Fruit fly (Drosophila melanogaster) whole organism, embryonic: ENCODE results near the gene CG32295.

Experiments
- ATbp ChIP-seq: fragments of 200-800 bp; sonication (Bioruptor generic); optimal IDR thresholded peaks from 2 replicates; lab custom pipeline; 2017; ENCODE audit warnings: missing biosample characterization, mild to moderate bottlenecking, missing genetic modification characterization, missing genetic modification reagents
- Bdp1 ChIP-seq: fragments of 200-800 bp; sonication (Bioruptor generic); optimal IDR thresholded peaks from 3 replicates; lab custom pipeline; 2016; ENCODE audit warnings: missing biosample characterization, missing genetic modification characterization
- BtbVII ChIP-seq: fragments of 200-800 bp; sonication (Bioruptor generic); optimal IDR thresholded peaks from 3 replicates; lab custom pipeline; 2017; ENCODE audit warnings: missing biosample characterization, mild to moderate bottlenecking, missing genetic modification characterization
- CG10274 ChIP-seq: fragments of 200-800 bp; sonication (Bioruptor generic); optimal IDR thresholded peaks from 3 replicates; lab custom pipeline; 2017; ENCODE audit warnings: missing biosample characterization, mild to moderate bottlenecking, missing genetic modification characterization
- CG10462 ChIP-seq: fragments of 200-800 bp; sonication (Bioruptor generic); optimal IDR thresholded peaks from 2 replicates; lab custom pipeline; 2016; ENCODE audit warnings: missing biosample characterization, missing genetic modification characterization
- CG10543 ChIP-seq: fragments of 200-800 bp; sonication (Bioruptor generic); optimal IDR thresholded peaks from 3 replicates; lab custom pipeline; 2017; ENCODE audit warnings: missing biosample characterization, mild to moderate bottlenecking, missing genetic modification characterization, moderate library complexity
- CG11093 ChIP-seq: fragments of 200-800 bp; sonication (Bioruptor generic); IDR thresholded peaks from 3 replicates; pipeline ENCODE4 v1.3.6; 2022; ENCODE audit warnings: missing biosample characterization, missing genetic modification characterization
- CG11560 ChIP-seq: fragments of 200-800 bp; sonication (Bioruptor generic); IDR thresholded peaks from 3 replicates; pipeline ENCODE4 v1.3.6; 2022; ENCODE audit warnings: missing biosample characterization, missing genetic modification characterization
- CG14050 ChIP-seq: fragments of 200-800 bp; sonication (Bioruptor generic); IDR thresholded peaks from 3 replicates; pipeline ENCODE4 v1.3.6; 2022; ENCODE audit warnings: missing biosample characterization, missing genetic modification characterization
- CG15479 ChIP-seq: fragments of 200-800 bp; sonication (Bioruptor generic); optimal IDR thresholded peaks from 3 replicates; lab custom pipeline; 2019; ENCODE audit warnings: missing biosample characterization, mild to moderate bottlenecking, missing genetic modification characterization, moderate library complexity
- CG1832 ChIP-seq: fragments of 200-800 bp; sonication (Bioruptor generic); optimal IDR thresholded peaks from 2 replicates; lab custom pipeline; 2017; ENCODE audit warnings: missing biosample characterization, mild to moderate bottlenecking, missing genetic modification characterization, inconsistent platforms
- CG2120 ChIP-seq: fragments of 200-800 bp; sonication (Bioruptor generic); optimal IDR thresholded peaks from 3 replicates; lab custom pipeline; 2016; ENCODE audit warnings: missing biosample characterization, missing genetic modification characterization
- CG30403 ChIP-seq: fragments of 200-800 bp; sonication (Bioruptor generic); optimal IDR thresholded peaks from 3 replicates; lab custom pipeline; 2016; ENCODE audit warnings: missing biosample characterization, missing genetic modification characterization
- CG32767 ChIP-seq: fragments of 200-800 bp; sonication (Bioruptor generic); IDR thresholded peaks from 2 replicates; pipeline ENCODE4 v1.3.6; 2022; ENCODE audit warnings: missing biosample characterization, missing genetic modification characterization
- CG3407 ChIP-seq: fragments of 200-800 bp; sonication (Bioruptor generic); optimal IDR thresholded peaks from 2 replicates; lab custom pipeline; 2018; ENCODE audit warnings: missing biosample characterization, mild to moderate bottlenecking, missing genetic modification characterization
- CG3838 ChIP-seq: fragments of 200-800 bp; sonication (Bioruptor generic); optimal IDR thresholded peaks from 3 replicates; lab custom pipeline; 2016; ENCODE audit warnings: missing biosample characterization, missing genetic modification characterization
- CG4328 ChIP-seq: fragments of 200-800 bp; sonication (Bioruptor generic); optimal IDR thresholded peaks from 3 replicates; lab custom pipeline; 2017; ENCODE audit warnings: missing biosample characterization, missing genetic modification reagents, missing genetic modification characterization
- CG6654 ChIP-seq: fragments of 200-800 bp; sonication (Bioruptor generic); optimal IDR thresholded peaks from 2 replicates; lab custom pipeline; 2017; ENCODE audit warnings: missing biosample characterization, mild to moderate bottlenecking, missing genetic modification characterization
- CG7745 ChIP-seq: fragments of 200-800 bp; sonication (Bioruptor generic); optimal IDR thresholded peaks from 2 replicates; lab custom pipeline; 2018; ENCODE audit warnings: missing biosample characterization, mild to moderate bottlenecking, missing genetic modification characterization, moderate library complexity
- CrebB ChIP-seq: fragments of 200-800 bp; sonication (Bioruptor generic); optimal IDR thresholded peaks from 3 replicates; lab custom pipeline; 2018; ENCODE audit warnings: missing biosample characterization, mild to moderate bottlenecking, missing genetic modification characterization
- Dp ChIP-seq: fragments of 200-800 bp; sonication (Bioruptor generic); optimal IDR thresholded peaks from 2 replicates; lab custom pipeline; 2018; ENCODE audit warnings: missing biosample characterization, mild to moderate bottlenecking, missing genetic modification characterization, moderate library complexity
- Eip74EF ChIP-seq, 2 experiments: fragments of 200-800 bp in 1 of 2; fragments of >200 bp in 1 of 2; sonication (Bioruptor generic) in 1 of 2; optimal IDR thresholded peaks; 2 replicates each; lab custom pipeline; 2017 to 2019; ENCODE audit warnings: missing biosample characterization in 2 of 2, missing genetic modification characterization in 2 of 2, mild to moderate bottlenecking in 1 of 2, moderate library complexity in 1 of 2
- Gsc ChIP-seq: fragments of 200-800 bp; sonication (Bioruptor generic); IDR thresholded peaks from 2 replicates; pipeline ENCODE4 v1.3.6; 2022; ENCODE audit warnings: missing biosample characterization, missing genetic modification characterization
- HLH3B ChIP-seq: fragments of 200-800 bp; sonication (Bioruptor generic); IDR thresholded peaks from 2 replicates; pipeline ENCODE4 v1.3.6; 2022; ENCODE audit warnings: missing biosample characterization, missing genetic modification characterization
- NK7.1 ChIP-seq: fragments of 200-800 bp; sonication (Bioruptor generic); optimal IDR thresholded peaks from 3 replicates; lab custom pipeline; 2016; ENCODE audit warnings: missing biosample characterization, missing genetic modification characterization
- Nf-YC ChIP-seq: fragments of 200-800 bp; optimal IDR thresholded peaks from 3 replicates; lab custom pipeline; 2019; ENCODE audit warnings: missing biosample characterization, mild to moderate bottlenecking, missing genetic modification characterization, moderate library complexity
- Optix ChIP-seq: fragments of 200-800 bp; sonication (Bioruptor generic); IDR thresholded peaks from 3 replicates; pipeline ENCODE4 v1.3.6; 2022; ENCODE audit warnings: missing biosample characterization, missing genetic modification characterization
- Poxn ChIP-seq: fragments of 200-800 bp; sonication (Bioruptor generic); IDR thresholded peaks from 2 replicates; pipeline ENCODE4 v1.3.6; 2022; ENCODE audit warnings: missing biosample characterization, missing genetic modification characterization
- Ravus ChIP-seq: fragments of 200-800 bp; sonication (Bioruptor generic); IDR thresholded peaks from 2 replicates; pipeline ENCODE4 v1.3.6; 2022; ENCODE audit warnings: missing biosample characterization, missing genetic modification characterization
- bab2 ChIP-seq: fragments of 200-800 bp; sonication (Bioruptor generic); optimal IDR thresholded peaks from 2 replicates; lab custom pipeline; 2016; ENCODE audit warnings: missing biosample characterization, missing genetic modification characterization
- bcd ChIP-seq: fragments of 200-800 bp; sonication (Bioruptor generic); optimal IDR thresholded peaks from 2 replicates; lab custom pipeline; 2017; ENCODE audit warnings: missing biosample characterization, mild to moderate bottlenecking, missing genetic modification characterization
- cas ChIP-seq: fragments of 200-800 bp; sonication (Bioruptor generic); IDR thresholded peaks from 2 replicates; pipeline ENCODE4 v1.3.6; 2022; ENCODE audit warnings: missing biosample characterization, missing genetic modification characterization
- dm ChIP-seq: fragments of 200-800 bp; sonication (Bioruptor generic); optimal IDR thresholded peaks from 3 replicates; lab custom pipeline; 2016; ENCODE audit warnings: missing biosample characterization, missing genetic modification characterization
- dysf ChIP-seq: fragments of 200-800 bp; sonication (Bioruptor generic); IDR thresholded peaks from 3 replicates; pipeline ENCODE4 v1.3.6; 2022; ENCODE audit warnings: missing biosample characterization, missing genetic modification characterization
- gce ChIP-seq: fragments of 200-800 bp; sonication (Bioruptor generic); IDR thresholded peaks from 3 replicates; pipeline ENCODE4 v1.3.6; 2022; ENCODE audit warnings: missing biosample characterization, missing genetic modification characterization
- knrl ChIP-seq: fragments of 200-800 bp; sonication (Bioruptor generic); IDR thresholded peaks from 3 replicates; pipeline ENCODE4 v1.3.6; 2022; ENCODE audit warnings: missing biosample characterization, missing genetic modification characterization; ENCODE audit not compliant: partially characterized antibody
- mam ChIP-seq: fragments of 200-800 bp; sonication (Bioruptor generic); optimal IDR thresholded peaks from 3 replicates; lab custom pipeline; 2016; ENCODE audit warnings: missing biosample characterization, missing genetic modification characterization
- mirr ChIP-seq: fragments of 200-800 bp; sonication (Bioruptor generic); optimal IDR thresholded peaks from 3 replicates; lab custom pipeline; 2018; ENCODE audit warnings: missing biosample characterization, mild to moderate bottlenecking, missing genetic modification characterization
- pfk ChIP-seq: fragments of 200-800 bp; sonication (Bioruptor generic); optimal IDR thresholded peaks from 2 replicates; lab custom pipeline; 2018; ENCODE audit warnings: missing biosample characterization, mild to moderate bottlenecking, missing genetic modification characterization, moderate library complexity
- pita ChIP-seq: fragments of 200-800 bp; sonication (Bioruptor generic); optimal IDR thresholded peaks from 2 replicates; lab custom pipeline; 2017; ENCODE audit warnings: missing biosample characterization, mild to moderate bottlenecking, missing genetic modification characterization
- prd ChIP-seq, 3 experiments: fragments of >200 bp in 2 of 3; fragments of 200-800 bp in 1 of 3; sonication (Bioruptor generic) in 1 of 3; optimal IDR thresholded peaks in 2 of 3; IDR thresholded peaks in 1 of 3; 2 replicates in 2 of 3; 3 replicates in 1 of 3; pipeline versions ENCODE4 v1.3.6 to Lab custom; 2017 to 2022; ENCODE audit warnings: missing biosample characterization in 1 of 3, missing genetic modification characterization in 1 of 3
- repo ChIP-seq: fragments of 200-800 bp; sonication (Bioruptor generic); optimal IDR thresholded peaks from 2 replicates; lab custom pipeline; 2016; ENCODE audit warnings: missing biosample characterization, missing genetic modification characterization
- sc ChIP-seq, 3 experiments: fragments of >200 bp in 2 of 3; fragments of 200-800 bp in 1 of 3; sonication (Bioruptor generic) in 1 of 3; optimal IDR thresholded peaks; 2 replicates in 2 of 3; 3 replicates in 1 of 3; lab custom pipeline; 2017; ENCODE audit warnings: mild to moderate bottlenecking in 1 of 3, missing biosample characterization in 1 of 3, missing genetic modification characterization in 1 of 3, missing genetic modification reagents in 1 of 3
- seq ChIP-seq: fragments of 200-800 bp; sonication (Bioruptor generic); IDR thresholded peaks from 2 replicates; pipeline ENCODE4 v1.3.6; 2022; ENCODE audit warnings: missing biosample characterization, missing genetic modification characterization
- shn ChIP-seq: fragments of 200-800 bp; sonication (Bioruptor generic); optimal IDR thresholded peaks from 3 replicates; lab custom pipeline; 2016; ENCODE audit warnings: missing biosample characterization, missing genetic modification characterization
- slbo ChIP-seq: fragments of 200-800 bp; sonication (Bioruptor generic); IDR thresholded peaks from 2 replicates; pipeline ENCODE4 v1.3.6; 2022; ENCODE audit warnings: missing biosample characterization, missing genetic modification characterization
- stc ChIP-seq: fragments of 200-800 bp; sonication (Bioruptor generic); IDR thresholded peaks from 2 replicates; pipeline ENCODE4 v1.3.6; 2022; ENCODE audit warnings: missing biosample characterization, missing genetic modification characterization
- trh ChIP-seq: fragments of 200-800 bp; sonication (Bioruptor generic); optimal IDR thresholded peaks from 2 replicates; lab custom pipeline; 2016; ENCODE audit warnings: missing biosample characterization, missing genetic modification characterization
- usp ChIP-seq: fragments of >200 bp; optimal IDR thresholded peaks from 2 replicates; lab custom pipeline; 2017; ENCODE audit warnings: missing biosample characterization, missing genetic modification characterization

The CG32295 gene

DNA sequence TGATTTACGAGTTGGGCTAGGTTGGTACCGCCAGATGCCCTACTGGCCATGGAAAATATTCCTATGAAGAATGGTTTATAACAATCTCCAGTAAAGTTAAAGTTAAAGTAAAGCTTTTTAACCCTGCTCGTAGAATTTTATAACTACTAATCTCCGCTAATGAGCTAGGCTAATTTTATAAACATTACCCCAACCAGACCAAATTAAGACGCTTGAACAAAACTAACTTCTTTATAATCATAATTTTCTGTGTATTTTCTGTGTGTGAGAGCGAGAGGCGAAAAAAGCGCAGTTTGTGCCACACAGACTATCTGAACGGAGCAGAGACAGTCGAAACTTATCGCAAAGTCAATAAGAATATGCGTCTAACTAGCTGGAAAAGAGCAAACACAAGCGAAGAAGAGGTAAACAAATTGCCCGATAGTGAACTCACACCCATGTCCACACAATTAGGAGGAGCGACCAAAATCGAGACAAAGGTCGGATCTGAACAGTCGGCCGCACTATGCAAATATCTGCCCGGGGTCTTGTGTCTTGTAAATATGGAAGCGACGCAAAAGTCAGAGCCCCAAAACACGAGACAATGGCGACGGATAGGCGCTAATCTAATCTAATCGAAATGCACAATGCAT, 10.3 kb upstream of the CG32295 start (continued):
- TF ChIP-seq bab2 (GFP tag; lab: Kevin White, UChicago) (peak; percentile 72), mam (GFP tag; lab: Kevin White, UChicago) (peak; percentile 12), slbo (GFP tag; lab: Robert Waterston, UW) (peak; percentile 22; the same call in 1 of the 2 replicates), pita (GFP tag; lab: Kevin White, UChicago) (no peak), knrl (GFP tag; lab: Robert Waterston, UW) (no peak), CG1832 (GFP tag; lab: Kevin White, UChicago) (no peak), CG10274 (peak; percentile 98), CG10462 (GFP tag; lab: Kevin White, UChicago) (peak; percentile 40), prd (optimal IDR thresholded peaks at IDR 0.05; lab: Kevin White, UChicago) (no peak), prd (GFP tag; IDR thresholded peaks at IDR 0.05; lab: Robert Waterston, UW) (no peak; the same call in 2 of the 3 replicates), sc (optimal IDR thresholded peaks at IDR 0.05; lab: Kevin White, UChicago) (no peak), sc (GFP tag; optimal IDR thresholded peaks at IDR 0.05; lab: Kevin White, UChicago) (peak; percentile 68), Nf-YC (tag; lab: Kevin White, UChicago) (peak; percentile 36), pfk (peak; percentile 36), usp (no peak), Gsc (no peak), Bdp1 (peak; percentile 61), CG11093 (no peak), BtbVII (peak; percentile 88), CG4328 (peak; percentile 81), dm (no peak), CG7745 (peak; percentile 45), HLH3B (GFP tag; lab: Robert Waterston, UW) (peak; percentile 64; the same call in 1 of the 2 replicates), CG14050 (peak; percentile 19; the same call in 1 of the 3 replicates), cas (GFP tag; lab: Robert Waterston, UW) (no peak), seq (GFP tag; lab: Robert Waterston, UW) (peak; percentile 82), CG3838 (GFP tag; lab: Kevin White, UChicago) (peak; percentile 8), mirr (GFP tag; lab: Kevin White, UChicago) (peak; percentile 55), CrebB (peak; percentile 80), CG15479 (no peak), CG6654 (GFP tag; lab: Kevin White, UChicago) (no peak), shn (GFP tag; lab: Kevin White, UChicago) (peak; percentile 19), CG11560 (tag; lab: Robert Waterston, UW) (no peak), CG10543 (peak; percentile 77), Optix (GFP tag; lab: Robert Waterston, UW) (peak; percentile 50; the same call in 2 of the 3 replicates), gce (GFP tag; lab: Robert Waterston, UW) (peak; percentile 81; the same call in 2 of the 3 replicates), CG30403 (GFP tag; lab: Kevin White, UChicago) (peak; percentile 43), Poxn (no peak), CG3407 (GFP tag; lab: Kevin White, UChicago) (peak; percentile 89), repo (peak; percentile 54), Eip74EF (GFP tag; optimal IDR thresholded peaks at IDR 0.05; lab: Kevin White, UChicago) (peak in 1 of 2 experiments; percentile 70), bcd (GFP tag; lab: Kevin White, UChicago) (peak; percentile 66), Dp (GFP tag; lab: Kevin White, UChicago) (no peak), CG32767 (GFP tag; lab: Robert Waterston, UW) (0 out of 2 replicates have a peak, but pooled peaks have one; percentile 44), NK7.1 (peak; percentile 6), CG2120 (peak; percentile 4), stc (peak; percentile 62; the same call in 1 of the 2 replicates), ATbp (GFP tag; lab: Kevin White, UChicago) (peak; percentile 93), trh (GFP tag; lab: Kevin White, UChicago) (peak; percentile 64), dysf (peak; percentile 32; the same call in 1 of the 3 replicates), Ravus (GFP tag; lab: Robert Waterston, UW) (no peak)
